Fruit fly (Drosophila melanogaster) Kc167 (cell line): Measurements from ENCODE around the gene CG8814.

ENCODE experiments used
- Myc ChIP-seq: fragments of >200 bp; optimal IDR thresholded peaks from 2 replicates; lab custom pipeline; 2017; ENCODE audit warnings: missing external identifiers
- Sin3A ChIP-seq: fragments of >200 bp; optimal IDR thresholded peaks from 2 replicates; lab custom pipeline; 2018; ENCODE audit warnings: missing external identifiers
- insv ChIP-seq: fragments of >200 bp; optimal IDR thresholded peaks from 3 replicates; lab custom pipeline; 2018; ENCODE audit warnings: missing external identifiers
- psq ChIP-seq: fragments of >200 bp; optimal IDR thresholded peaks from 2 replicates; lab custom pipeline; 2017; ENCODE audit warnings: missing external identifiers
- ttk ChIP-seq: sonication (Bioruptor generic); optimal IDR thresholded peaks from 2 replicates; lab custom pipeline; 2017; ENCODE audit warnings: missing external identifiers

- TF ChIP-seq psq, result no peak
- TF ChIP-seq insv, result no peak
- TF ChIP-seq Sin3A (lab: Kevin White, UChicago), result no peak
- no peak for TF ChIP-seq Myc (lab: Kevin White, UChicago)
- no peak for TF ChIP-seq ttk (lab: Kevin White, UChicago)
Measured at dm6 chr2L:2873729-2874127, 962 bp upstream of the CG8814 start.
